Fruit fly (Drosophila melanogaster): ENCODE data around the gene DEF8.

Gene DEF8

dm6 chr3L:12114188-12114587, 17.8 kb upstream of the DEF8 start:
- peak; percentile 85 for TF ChIP-seq topi (GFP tag; optimal IDR thresholded peaks at IDR 0.05)
- TF ChIP-seq lz (GFP tag; optimal IDR thresholded peaks at IDR 0.05), result peak; percentile 79
- TF ChIP-seq salr (GFP tag; optimal IDR thresholded peaks at IDR 0.05), result peak; percentile 37 to 76
- TF ChIP-seq Gug (GFP tag; IDR thresholded peaks at IDR 0.05), result peak; percentile 85
- peak; percentile 80 for TF ChIP-seq achi (GFP tag; optimal IDR thresholded peaks at IDR 0.05)
- TF ChIP-seq CG11762 (GFP tag; optimal IDR thresholded peaks at IDR 0.05; ENCODE audit: insufficient read depth), result peak; percentile 70
- TF ChIP-seq Blimp-1 (GFP tag; optimal IDR thresholded peaks at IDR 0.05), result peak; percentile 52
- TF ChIP-seq Eip75B (GFP tag; optimal IDR thresholded peaks at IDR 0.05), result peak; percentile 85
- peak; percentile 60 for TF ChIP-seq dac (GFP tag; optimal IDR thresholded peaks at IDR 0.05)
- TF ChIP-seq CG8119 (GFP tag; IDR thresholded peaks at IDR 0.05), result peak; percentile 91
- TF ChIP-seq net (GFP tag; optimal IDR thresholded peaks at IDR 0.05), result peak; percentile 78
- TF ChIP-seq CG11294 (GFP tag; IDR thresholded peaks at IDR 0.05), result peak; percentile 71
- TF ChIP-seq CG9139 (GFP tag; optimal IDR thresholded peaks at IDR 0.05), result peak; percentile 71
- TF ChIP-seq Ets96B (tag; optimal IDR thresholded peaks at IDR 0.05), result peak; percentile 86
- peak; percentile 71 for TF ChIP-seq Lpt (GFP tag; optimal IDR thresholded peaks at IDR 0.05)
- peak; percentile 87 for TF ChIP-seq CG6792 (GFP tag; optimal IDR thresholded peaks at IDR 0.05)
- peak; percentile 91 for TF ChIP-seq eg (GFP tag; IDR thresholded peaks at IDR 0.05)
- peak; percentile 73 for TF ChIP-seq CG8632 (GFP tag; optimal IDR thresholded peaks at IDR 0.05)
- peak; percentile 87 for TF ChIP-seq Met (GFP tag; optimal IDR thresholded peaks at IDR 0.05)
- TF ChIP-seq Smox (GFP tag; optimal IDR thresholded peaks at IDR 0.05), result peak; percentile 81
- TF ChIP-seq fd85E (GFP tag; optimal IDR thresholded peaks at IDR 0.05), result peak; percentile 54
- TF ChIP-seq CG6163 (GFP tag; IDR thresholded peaks at IDR 0.05), result peak; percentile 94
- TF ChIP-seq CG10669 (GFP tag; optimal IDR thresholded peaks at IDR 0.05), result peak; percentile 88
- TF ChIP-seq Sox15 (GFP tag; optimal IDR thresholded peaks at IDR 0.05), result peak; percentile 43
- TF ChIP-seq Eip78C (GFP tag), result peak; percentile 92
- peak; percentile 81 for TF ChIP-seq OdsH (GFP tag; optimal IDR thresholded peaks at IDR 0.05)
- TF ChIP-seq CG34406 (GFP tag; optimal IDR thresholded peaks at IDR 0.05), result peak; percentile 77
- peak; percentile 88 for TF ChIP-seq dsx (GFP tag; optimal IDR thresholded peaks at IDR 0.05; ENCODE audit: poor library complexity, severe bottlenecking)
- no peak for TF ChIP-seq fkh (GFP tag; optimal IDR thresholded peaks at IDR 0.05)
- peak; percentile 66 for TF ChIP-seq fd59A (GFP tag; optimal IDR thresholded peaks at IDR 0.05)
- TF ChIP-seq ss (GFP tag; optimal IDR thresholded peaks at IDR 0.05), result peak; percentile 68 to 81
- TF ChIP-seq Hr39 (GFP tag; optimal IDR thresholded peaks at IDR 0.05), result peak; percentile 76
- TF ChIP-seq CG7368 (GFP tag; optimal IDR thresholded peaks at IDR 0.05), result peak; percentile 81
- peak; percentile 88 for TF ChIP-seq Sox102F (GFP tag; optimal IDR thresholded peaks at IDR 0.05)
- peak; percentile 68 for TF ChIP-seq spab (GFP tag; optimal IDR thresholded peaks at IDR 0.05)
- peak; percentile 75 for TF ChIP-seq CG1621 (tag; optimal IDR thresholded peaks at IDR 0.05)
- peak; percentile 74 for TF ChIP-seq CG31627 (GFP tag; optimal IDR thresholded peaks at IDR 0.05)
- TF ChIP-seq CG8319 (GFP tag; optimal IDR thresholded peaks at IDR 0.05), result peak; percentile 71
- peak; percentile 86 for TF ChIP-seq cyc (GFP tag; optimal IDR thresholded peaks at IDR 0.05)
- no peak for TF ChIP-seq CG6276 (GFP tag; optimal IDR thresholded peaks at IDR 0.05)
- peak; percentile 93 for TF ChIP-seq svp (GFP tag)
- peak; percentile 82 for TF ChIP-seq CG6808 (GFP tag; optimal IDR thresholded peaks at IDR 0.05)
- peak; percentile 55 for TF ChIP-seq Eip93F (GFP tag; optimal IDR thresholded peaks at IDR 0.05)
- peak; percentile 89 for TF ChIP-seq esn (GFP tag; optimal IDR thresholded peaks at IDR 0.05)
- peak; percentile 64 for TF ChIP-seq vri (GFP tag; optimal IDR thresholded peaks at IDR 0.05)
- peak; percentile 72 for TF ChIP-seq CG11902 (GFP tag; optimal IDR thresholded peaks at IDR 0.05)
- TF ChIP-seq Sox14 (GFP tag; optimal IDR thresholded peaks at IDR 0.05), result peak; percentile 80
- TF ChIP-seq CG4318 (GFP tag; optimal IDR thresholded peaks at IDR 0.05), result peak; percentile 58
- peak; percentile 56 for TF ChIP-seq CG6854 (GFP tag; optimal IDR thresholded peaks at IDR 0.05)
- TF ChIP-seq CG32006 (GFP tag; optimal IDR thresholded peaks at IDR 0.05), result peak; percentile 83
- peak; percentile 57 for TF ChIP-seq CG16779 (tag; optimal IDR thresholded peaks at IDR 0.05)
- TF ChIP-seq CG3032 (tag; optimal IDR thresholded peaks at IDR 0.05), result peak; percentile 82

Data from whole organism, prepupa.